Fruit fly (Drosophila melanogaster): ENCODE measurements around the gene CG7627.

CG7627 gene

dm6 chr2L:8381508-8382036, 19.3 kb upstream of the CG7627 start, which contains the start of gene AlaRS:
Gene AlaRS (minus strand): TSS chr2L:8381764.
- TF ChIP-seq CG34367 (tag; optimal IDR thresholded peaks at IDR 0.05): peak; percentile 5
- TF ChIP-seq CG15710 (tag; optimal IDR thresholded peaks at IDR 0.05): peak; percentile 32
- TF ChIP-seq CG9948 (tag; optimal IDR thresholded peaks at IDR 0.05): peak; percentile 16
- TF ChIP-seq CG12605 (GFP tag; IDR thresholded peaks at IDR 0.05): no peak
- TF ChIP-seq EcR (GFP tag; optimal IDR thresholded peaks at IDR 0.05): no peak
- TF ChIP-seq Snoo (tag; optimal IDR thresholded peaks at IDR 0.05): peak; percentile 21
- TF ChIP-seq Pif1B (GFP tag; optimal IDR thresholded peaks at IDR 0.05): peak; percentile 51
- TF ChIP-seq Pif1A (GFP tag; optimal IDR thresholded peaks at IDR 0.05): peak; percentile 31
- peak; percentile 37 for TF ChIP-seq Ets98B (GFP tag; IDR thresholded peaks at IDR 0.05)
- no peak for TF ChIP-seq D1 (tag; optimal IDR thresholded peaks at IDR 0.05)
- peak; percentile 36 for TF ChIP-seq CG8159 (tag; optimal IDR thresholded peaks at IDR 0.05)
- TF ChIP-seq CG17806 (tag; optimal IDR thresholded peaks at IDR 0.05): peak; percentile 28
- TF ChIP-seq rn (GFP tag; IDR thresholded peaks at IDR 0.05): no peak
- TF ChIP-seq CG14655 (GFP tag; optimal IDR thresholded peaks at IDR 0.05): peak; percentile 2

dm6 chr2L:8376717-8377116, 14.4 kb upstream of the CG7627 start, which contains the start of the genes CG13390 and CG17294:
Gene CG13390 (minus strand): TSS chr2L:8376797.
Gene CG17294 (plus strand): TSS chr2L:8377035.
- TF ChIP-seq CG8159 (tag; optimal IDR thresholded peaks at IDR 0.05) (peak; percentile 100), Ets98B (GFP tag; IDR thresholded peaks at IDR 0.05) (peak; percentile 100), CG34367 (tag; optimal IDR thresholded peaks at IDR 0.05) (peak; percentile 99), CG15710 (tag; optimal IDR thresholded peaks at IDR 0.05) (peak; percentile 100), CG8301 (tag; optimal IDR thresholded peaks at IDR 0.05) (peak; percentile 99), CG14655 (GFP tag; optimal IDR thresholded peaks at IDR 0.05) (peak; percentile 100), Pif1B (GFP tag; optimal IDR thresholded peaks at IDR 0.05) (peak; percentile 99), rn (GFP tag; IDR thresholded peaks at IDR 0.05) (peak; percentile 99), Pif1A (GFP tag; optimal IDR thresholded peaks at IDR 0.05) (peak; percentile 99), gl (tag; optimal IDR thresholded peaks at IDR 0.05) (peak; percentile 98), CG13204 (GFP tag; optimal IDR thresholded peaks at IDR 0.05) (peak; percentile 98), CG4496 (GFP tag; IDR thresholded peaks at IDR 0.05) (peak; percentile 100), CG9948 (tag; optimal IDR thresholded peaks at IDR 0.05) (peak; percentile 100), CG17806 (tag; optimal IDR thresholded peaks at IDR 0.05) (peak; percentile 100), D1 (tag; optimal IDR thresholded peaks at IDR 0.05) (peak; percentile 99), CG10348 (GFP tag; IDR thresholded peaks at IDR 0.05) (peak; percentile 97), fd96Ca (GFP tag; IDR thresholded peaks at IDR 0.05) (peak; percentile 96), EcR (GFP tag; optimal IDR thresholded peaks at IDR 0.05) (peak; percentile 72), CG32121 (GFP tag; IDR thresholded peaks at IDR 0.05) (peak; percentile 100), CG12605 (GFP tag; IDR thresholded peaks at IDR 0.05) (peak; percentile 99), Snoo (tag; optimal IDR thresholded peaks at IDR 0.05) (peak; percentile 100)

- no peak for TF ChIP-seq Snoo (tag; optimal IDR thresholded peaks at IDR 0.05)
- TF ChIP-seq Pif1A (GFP tag; optimal IDR thresholded peaks at IDR 0.05): no peak
- TF ChIP-seq rn (GFP tag; IDR thresholded peaks at IDR 0.05): no peak
- no peak for TF ChIP-seq CG4496 (GFP tag; IDR thresholded peaks at IDR 0.05)
These were observed 12.0 kb upstream of the CG7627 start, which contains the start of gene Wdr82 for dm6 chr2L:8374235-8374634. Gene Wdr82 (plus strand): TSS chr2L:8374461.

dm6 chr2L:8372248-8372647, 10.0 kb upstream of the CG7627 start:
- no peak for TF ChIP-seq CG4496 (GFP tag; IDR thresholded peaks at IDR 0.05)
- no peak for TF ChIP-seq D1 (tag; optimal IDR thresholded peaks at IDR 0.05)
- TF ChIP-seq Ets98B (GFP tag; IDR thresholded peaks at IDR 0.05): no peak
- TF ChIP-seq CG14655 (GFP tag; optimal IDR thresholded peaks at IDR 0.05): no peak
- no peak for TF ChIP-seq CG10348 (GFP tag; IDR thresholded peaks at IDR 0.05)
- no peak for TF ChIP-seq Pif1A (GFP tag; optimal IDR thresholded peaks at IDR 0.05)
- TF ChIP-seq CG12605 (GFP tag; IDR thresholded peaks at IDR 0.05): no peak
- no peak for TF ChIP-seq fd96Ca (GFP tag; IDR thresholded peaks at IDR 0.05)
- no peak for TF ChIP-seq CG9948 (tag; optimal IDR thresholded peaks at IDR 0.05)
- TF ChIP-seq CG15710 (tag; optimal IDR thresholded peaks at IDR 0.05): no peak
- no peak for TF ChIP-seq EcR (GFP tag; optimal IDR thresholded peaks at IDR 0.05)
- TF ChIP-seq CG32121 (GFP tag; IDR thresholded peaks at IDR 0.05): no peak
- no peak for TF ChIP-seq CG17806 (tag; optimal IDR thresholded peaks at IDR 0.05)
- TF ChIP-seq gl (tag; optimal IDR thresholded peaks at IDR 0.05): no peak
- no peak for TF ChIP-seq CG8301 (tag; optimal IDR thresholded peaks at IDR 0.05)
- TF ChIP-seq Pif1B (GFP tag; optimal IDR thresholded peaks at IDR 0.05): no peak
- TF ChIP-seq CG34367 (tag; optimal IDR thresholded peaks at IDR 0.05): no peak
- TF ChIP-seq Snoo (tag; optimal IDR thresholded peaks at IDR 0.05): no peak

- no peak for TF ChIP-seq gl (tag; optimal IDR thresholded peaks at IDR 0.05)
- TF ChIP-seq CG34367 (tag; optimal IDR thresholded peaks at IDR 0.05): no peak
- no peak for TF ChIP-seq Pif1A (GFP tag; optimal IDR thresholded peaks at IDR 0.05)
- TF ChIP-seq CG32121 (GFP tag; IDR thresholded peaks at IDR 0.05): peak; percentile 13; the same call in 1 of the 2 replicates
- peak; percentile 4 for TF ChIP-seq CG9948 (tag; optimal IDR thresholded peaks at IDR 0.05)
- TF ChIP-seq Pif1B (GFP tag; optimal IDR thresholded peaks at IDR 0.05): no peak
These were observed 9.2 kb upstream of the CG7627 start for dm6 chr2L:8371354-8371937.
